Fruit fly (Drosophila melanogaster): ENCODE data around the gene Miro.

DNA sequence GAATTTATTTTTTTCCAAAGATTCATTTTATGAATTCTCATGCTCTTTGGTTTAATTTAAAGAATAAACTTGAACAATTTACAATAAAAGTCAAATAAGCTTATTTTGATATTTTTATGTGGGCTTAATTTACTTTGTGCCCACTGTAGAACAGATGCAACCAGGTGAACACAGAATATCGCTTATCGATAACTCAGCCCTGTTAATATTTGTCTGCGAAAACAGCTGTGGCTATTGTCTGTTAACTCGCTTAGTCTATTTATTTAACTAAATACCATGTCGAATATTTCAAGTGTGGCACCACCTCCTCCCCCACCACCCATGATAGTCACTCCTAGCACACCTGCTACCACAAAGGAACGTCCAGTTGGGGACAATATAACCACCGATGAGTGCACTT is 43.2 kb downstream of the Miro start, which contains the start of gene CG33108:
- TF ChIP-seq usp (GFP tag; optimal IDR thresholded peaks at IDR 0.05) (no peak), EcR (GFP tag; optimal IDR thresholded peaks at IDR 0.05) (no peak), CG8478 (optimal IDR thresholded peaks at IDR 0.05) (no peak), Dll (optimal IDR thresholded peaks at IDR 0.05) (no peak)
